Worm (Caenorhabditis elegans) whole organism, early embryonic: ENCODE measurements around the gene asah-2.

ENCODE experiments used
- B0310.2 ChIP-seq: sonication (generic microtip); optimal IDR thresholded peaks from 2 replicates; lab custom pipeline; 2016; ENCODE audit warnings: mild to moderate bottlenecking, missing genetic modification characterization, missing compliant biosample characterization
- F13C5.2 ChIP-seq: sonication (generic microtip); optimal IDR thresholded peaks from 2 replicates; lab custom pipeline; 2017; ENCODE audit warnings: mild to moderate bottlenecking, missing genetic modification characterization, inconsistent platforms, missing compliant biosample characterization
- aly-1 ChIP-seq: sonication (generic microtip); optimal IDR thresholded peaks from 2 replicates; lab custom pipeline; 2016; ENCODE audit warnings: missing genetic modification characterization, missing compliant biosample characterization
- ama-1 ChIP-seq: fragments of 150-350 bp; optimal IDR thresholded peaks from 2 replicates; lab custom pipeline; 2014
- ceh-13 ChIP-seq: fragments of 200-800 bp; sonication (Bioruptor generic); optimal IDR thresholded peaks from 2 replicates; lab custom pipeline; 2018; ENCODE audit warnings: mild to moderate bottlenecking, missing genetic modification characterization, missing compliant biosample characterization
- ceh-36 ChIP-seq: sonication (generic microtip); optimal IDR thresholded peaks from 2 replicates; lab custom pipeline; 2016; ENCODE audit warnings: missing genetic modification characterization, inconsistent platforms, missing compliant biosample characterization
- ets-7 ChIP-seq: sonication (generic microtip); optimal IDR thresholded peaks from 2 replicates; lab custom pipeline; 2016; ENCODE audit warnings: missing genotype, missing genetic modification characterization, missing compliant biosample characterization
- flt-1 ChIP-seq: fragments of 200-800 bp; sonication (Bioruptor generic); IDR thresholded peaks from 2 replicates; pipeline ENCODE4 v1.3.6; 2022; ENCODE audit warnings: missing genetic modification characterization, missing compliant biosample characterization
- hmbx-1 ChIP-seq: sonication (generic microtip); optimal IDR thresholded peaks from 2 replicates; lab custom pipeline; 2016; ENCODE audit warnings: mild to moderate bottlenecking, missing genetic modification characterization, missing compliant biosample characterization
- hmg-4 ChIP-seq: fragments of 200-800 bp; sonication (Bioruptor generic); optimal IDR thresholded peaks from 2 replicates; lab custom pipeline; 2018; ENCODE audit warnings: mild to moderate bottlenecking, missing genetic modification characterization, missing compliant biosample characterization
- hnd-1 ChIP-seq: sonication (generic microtip); optimal IDR thresholded peaks from 2 replicates; lab custom pipeline; 2016; ENCODE audit warnings: missing genetic modification characterization, missing compliant biosample characterization
- pes-1 ChIP-seq: fragments of 200-800 bp; sonication (Bioruptor generic); IDR thresholded peaks from 2 replicates; pipeline ENCODE4 v1.3.6; 2022; ENCODE audit warnings: missing genetic modification reagents, missing genetic modification characterization, missing compliant biosample characterization
- scrt-1 ChIP-seq: fragments of 200-800 bp; sonication (Bioruptor generic); IDR thresholded peaks from 2 replicates; pipeline ENCODE4 v1.3.6; 2022; ENCODE audit warnings: missing genetic modification characterization, missing compliant biosample characterization
- sea-1 ChIP-seq: fragments of 200-800 bp; sonication (Bioruptor generic); conservative IDR thresholded peaks from 2 replicates; pipeline ENCODE4 v1.3.6; 2022; ENCODE audit warnings: missing genetic modification characterization, missing compliant biosample characterization
- tbx-11 ChIP-seq: fragments of 200-800 bp; sonication (Bioruptor generic); IDR thresholded peaks from 2 replicates; pipeline ENCODE4 v1.3.6; 2022; ENCODE audit warnings: missing genetic modification characterization, missing compliant biosample characterization
- tbx-37 ChIP-seq: fragments of 200-800 bp; sonication (Bioruptor generic); conservative IDR thresholded peaks from 2 replicates; pipeline ENCODE4 v1.3.6; 2022; ENCODE audit warnings: missing genetic modification reagents, missing genetic modification characterization, missing compliant biosample characterization
- tra-4 ChIP-seq: sonication (generic microtip); optimal IDR thresholded peaks from 2 replicates; lab custom pipeline; 2017; ENCODE audit warnings: missing genetic modification characterization, missing compliant biosample characterization

asah-2 gene

DNA sequence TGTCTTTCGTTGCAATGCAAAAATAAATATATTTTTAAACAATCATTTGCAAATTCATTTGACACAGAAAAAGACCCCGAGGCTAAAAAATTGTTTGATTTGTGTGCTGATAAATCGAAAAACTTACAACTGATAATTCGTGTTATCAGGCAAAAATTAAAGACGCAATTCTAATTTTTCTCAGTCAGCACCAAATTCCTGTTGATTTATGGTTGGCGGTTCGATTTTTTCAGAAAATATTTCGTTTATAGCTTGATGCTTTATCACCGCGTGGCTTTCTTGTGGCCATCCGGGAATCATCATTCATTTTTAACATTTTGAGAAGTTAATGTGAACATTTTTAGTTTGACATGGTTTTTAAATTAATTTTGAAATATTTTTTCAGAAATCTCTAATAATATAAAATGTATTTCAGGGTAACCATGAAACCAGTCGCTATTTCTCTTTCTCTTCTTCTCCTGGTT lies at the start of gene asah-2:
Gene asah-2, plus strand, starts transcription at position 414 of the 464 bp plus-strand sequence.
- TF ChIP-seq ama-1 (no peak), sea-1 (GFP tag; lab: Robert Waterston, UW) (no peak), tbx-37 (GFP tag; lab: Robert Waterston, UW) (no peak), hnd-1 (tag; lab: Kevin White, UChicago) (no peak), pes-1 (no peak)

DNA sequence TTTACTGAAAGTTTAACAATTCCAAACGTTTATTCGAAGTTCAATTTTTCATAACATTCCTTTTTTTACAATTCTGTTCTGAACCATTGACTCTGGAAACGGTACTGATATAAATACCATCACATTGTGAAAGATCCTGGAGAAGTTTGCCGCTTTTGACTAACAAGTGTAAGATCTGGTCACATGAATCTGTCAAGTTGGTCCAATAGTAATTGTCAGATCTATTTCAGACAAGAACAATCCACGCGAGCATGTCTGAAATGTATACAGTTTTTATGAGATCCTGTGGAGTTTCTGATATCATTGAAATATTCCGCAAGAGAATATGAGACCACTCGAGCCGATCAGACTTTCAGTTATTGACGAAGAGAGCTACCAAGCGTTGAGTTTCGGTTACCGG lies 46.3 kb upstream of the asah-2 start:
- TF ChIP-seq F13C5.2 (tag; lab: Kevin White, UChicago) = no peak
- no peak for TF ChIP-seq tra-4
- TF ChIP-seq tbx-11 (GFP tag; lab: Robert Waterston, UW) = no peak
- no peak for TF ChIP-seq pes-1
- no peak for TF ChIP-seq aly-1 (tag; lab: Kevin White, UChicago)
- TF ChIP-seq flt-1 (GFP tag; lab: Robert Waterston, UW) = no peak
- TF ChIP-seq ets-7 (tag; lab: Kevin White, UChicago) = no peak
- TF ChIP-seq sea-1 (GFP tag; lab: Robert Waterston, UW) = no peak
- no peak for TF ChIP-seq B0310.2 (tag; lab: Kevin White, UChicago)
- no peak for TF ChIP-seq ceh-36
- TF ChIP-seq hmbx-1 (tag; lab: Kevin White, UChicago) = no peak
- TF ChIP-seq hmg-4 (GFP tag; lab: Kevin White, UChicago) = no peak
- TF ChIP-seq ceh-13 (GFP tag; lab: Kevin White, UChicago) = no peak
- no peak for TF ChIP-seq hnd-1 (tag; lab: Kevin White, UChicago)
- no peak for TF ChIP-seq ama-1
- TF ChIP-seq scrt-1 (GFP tag; lab: Robert Waterston, UW) = no peak
- no peak for TF ChIP-seq tbx-37 (GFP tag; lab: Robert Waterston, UW)

- no peak for TF ChIP-seq B0310.2 (tag; lab: Kevin White, UChicago)
- no peak for TF ChIP-seq tbx-37 (GFP tag; lab: Robert Waterston, UW)
- TF ChIP-seq ets-7 (tag; lab: Kevin White, UChicago) = no peak
- TF ChIP-seq tbx-11 (GFP tag; lab: Robert Waterston, UW) = no peak
- no peak for TF ChIP-seq flt-1 (GFP tag; lab: Robert Waterston, UW)
These were observed 45.0 kb upstream of the asah-2 start, which contains the start of gene lact-2 for ce11 chrII:10094190-10094923. Gene lact-2, plus strand, starts transcription at chrII:10094873.

DNA sequence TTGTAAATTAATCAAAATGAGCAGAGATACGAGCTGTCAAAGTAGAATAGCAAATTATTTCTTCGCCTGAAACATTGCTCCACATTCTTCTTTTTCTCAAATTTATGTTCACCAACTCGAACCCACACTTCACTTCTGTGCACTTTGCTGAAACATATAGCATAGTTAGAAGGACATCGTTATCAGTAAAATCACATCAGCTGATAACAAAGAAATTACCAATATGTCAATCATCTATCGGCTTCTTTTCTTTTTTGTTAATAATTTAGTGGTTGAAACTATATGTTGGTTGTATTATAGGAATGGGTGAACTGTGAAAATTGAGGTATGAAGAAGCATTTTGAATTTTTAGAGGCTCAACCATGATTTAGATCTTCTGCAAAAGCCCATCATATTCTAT lies 44.2 kb upstream of the asah-2 start:
- TF ChIP-seq F13C5.2 (tag; lab: Kevin White, UChicago) (no peak), aly-1 (tag; lab: Kevin White, UChicago) (no peak), hnd-1 (tag; lab: Kevin White, UChicago) (no peak), tbx-37 (GFP tag; lab: Robert Waterston, UW) (no peak), ama-1 (no peak), scrt-1 (GFP tag; lab: Robert Waterston, UW) (no peak), ceh-13 (GFP tag; lab: Kevin White, UChicago) (no peak), hmg-4 (GFP tag; lab: Kevin White, UChicago) (no peak), flt-1 (GFP tag; lab: Robert Waterston, UW) (no peak), ets-7 (tag; lab: Kevin White, UChicago) (no peak), pes-1 (no peak), ceh-36 (no peak), tra-4 (no peak), sea-1 (GFP tag; lab: Robert Waterston, UW) (no peak)

DNA sequence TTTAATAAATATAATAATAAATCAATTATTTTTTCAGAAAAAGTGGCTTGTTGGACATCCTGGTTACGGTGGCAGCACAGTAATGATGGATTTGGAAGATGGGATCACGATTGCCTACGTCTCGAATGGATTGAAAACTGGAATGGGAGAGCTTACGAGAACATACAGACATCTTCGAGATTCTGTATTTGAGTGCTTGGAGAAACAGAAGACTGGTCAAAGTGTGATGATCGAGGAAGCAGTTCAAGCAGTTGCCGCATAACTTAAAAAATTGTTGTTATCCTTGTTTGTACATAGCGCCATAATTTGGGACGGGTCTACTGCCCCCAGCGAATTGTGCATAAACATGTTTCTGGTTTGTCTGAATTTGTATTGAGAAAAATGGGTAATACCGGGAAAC lies 41.0 kb upstream of the asah-2 start:
- TF ChIP-seq aly-1 (tag; lab: Kevin White, UChicago) = no peak

- TF ChIP-seq F13C5.2 (tag; lab: Kevin White, UChicago) = no peak
- TF ChIP-seq tra-4 = no peak
- TF ChIP-seq scrt-1 (GFP tag; lab: Robert Waterston, UW) = no peak
- TF ChIP-seq aly-1 (tag; lab: Kevin White, UChicago) = no peak
- TF ChIP-seq ceh-13 (GFP tag; lab: Kevin White, UChicago) = no peak
- TF ChIP-seq tbx-37 (GFP tag; lab: Robert Waterston, UW) = no peak
- TF ChIP-seq tbx-11 (GFP tag; lab: Robert Waterston, UW) = no peak
- no peak for TF ChIP-seq hmbx-1 (tag; lab: Kevin White, UChicago)
- TF ChIP-seq ceh-36 = no peak
- no peak for TF ChIP-seq pes-1
- TF ChIP-seq B0310.2 (tag; lab: Kevin White, UChicago) = no peak
- no peak for TF ChIP-seq hmg-4 (GFP tag; lab: Kevin White, UChicago)
- TF ChIP-seq sea-1 (GFP tag; lab: Robert Waterston, UW) = no peak
- no peak for TF ChIP-seq hnd-1 (tag; lab: Kevin White, UChicago)
- no peak for TF ChIP-seq ama-1
- no peak for TF ChIP-seq flt-1 (GFP tag; lab: Robert Waterston, UW)
- TF ChIP-seq ets-7 (tag; lab: Kevin White, UChicago) = no peak
These were observed 40.3 kb upstream of the asah-2 start for ce11 chrII:10099072-10099471.

ce11 chrII:10099804-10100360 lies 39.5 kb upstream of the asah-2 start, which contains the start of the genes pas-7 and puf-12:
Gene pas-7, minus strand, starts transcription at chrII:10099854.
Gene puf-12, plus strand, starts transcription at chrII:10100310.
- no peak for TF ChIP-seq tra-4

- TF ChIP-seq sea-1 (GFP tag; lab: Robert Waterston, UW) (no peak), tbx-11 (GFP tag; lab: Robert Waterston, UW) (no peak), hnd-1 (tag; lab: Kevin White, UChicago) (no peak), flt-1 (GFP tag; lab: Robert Waterston, UW) (no peak), tbx-37 (GFP tag; lab: Robert Waterston, UW) (no peak), ets-7 (tag; lab: Kevin White, UChicago) (no peak), tra-4 (no peak), ceh-13 (GFP tag; lab: Kevin White, UChicago) (no peak)
These were observed 36.2 kb upstream of the asah-2 start for ce11 chrII:10103212-10103611.
